Worm (Caenorhabditis elegans): ENCODE data around the gene C04G6.4.

DNA sequence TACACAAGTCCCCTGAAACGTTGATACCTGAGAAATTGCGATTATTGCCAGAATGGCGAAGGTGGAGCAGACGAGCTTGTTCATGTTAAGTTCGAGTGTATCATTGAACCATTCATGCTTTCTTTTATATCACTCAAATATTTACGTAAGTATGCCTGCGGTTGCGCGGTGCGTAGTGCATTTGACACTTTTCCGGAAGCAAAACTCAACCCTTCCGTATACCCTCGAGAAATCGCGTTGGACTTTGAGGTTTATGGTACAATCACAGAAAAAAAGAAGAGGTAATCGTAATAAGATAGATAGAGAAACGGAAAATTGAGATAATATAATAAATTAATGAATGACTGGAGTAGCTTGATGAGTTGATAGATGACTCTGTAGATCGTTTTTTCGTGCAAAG, 13.7 kb downstream of the C04G6.4 start, which contains the start of gene idpb-2:
- no peak for TF ChIP-seq nhr-237 (tag; optimal IDR thresholded peaks at IDR 0.05)
- no peak for TF ChIP-seq nhr-28 (tag; optimal IDR thresholded peaks at IDR 0.05)
- TF ChIP-seq pha-4 (tag; optimal IDR thresholded peaks at IDR 0.05), result no peak
- TF ChIP-seq nhr-76 (tag; optimal IDR thresholded peaks at IDR 0.05), result no peak
- TF ChIP-seq unc-62 (GFP tag; optimal IDR thresholded peaks at IDR 0.05), result no peak
- no peak for TF ChIP-seq snpc-4 (tag; optimal IDR thresholded peaks at IDR 0.05)

All from whole organism, mixed stage, embryonic.